Worm (Caenorhabditis elegans) whole organism, L4/young adult: Measurements from ENCODE around the gene R07A4.2.

Experiments
- W03F9.2 ChIP-seq: fragments of 150-350 bp; optimal IDR thresholded peaks from 2 replicates; lab custom pipeline; 2014; ENCODE audit warnings: missing biosample characterization, missing genetic modification characterization
- him-1 ChIP-seq: sonication (generic microtip); optimal IDR thresholded peaks from 2 replicates; lab custom pipeline; 2016; ENCODE audit warnings: missing genotype, missing genetic modification reagents, missing genetic modification characterization, missing compliant biosample characterization

DNA sequence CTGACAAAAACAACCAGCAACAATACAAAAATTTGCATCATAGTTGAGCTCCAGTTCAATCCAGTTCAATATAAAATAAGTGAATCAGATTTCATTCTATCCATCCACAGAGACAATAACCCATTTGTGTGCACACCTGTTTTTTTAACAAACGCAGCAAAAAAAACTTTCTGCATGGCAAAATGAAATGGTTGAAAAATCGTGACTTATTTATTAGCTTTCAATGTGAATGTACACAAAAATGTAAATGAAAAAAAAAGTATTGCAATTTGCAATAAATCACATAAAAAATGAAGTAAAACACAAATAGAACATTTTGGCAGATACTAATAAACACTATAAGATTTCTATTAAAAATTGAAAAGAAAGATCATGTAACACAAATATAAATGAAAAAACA lies 48.4 kb upstream of the R07A4.2 start, which contains the start of gene T05A10.6:
- TF ChIP-seq him-1 (tag; lab: Kevin White, UChicago) (no peak), W03F9.2 (tag; lab: Kevin White, UChicago) (no peak)
